Worm (Caenorhabditis elegans) whole organism, young adult: ENCODE data around the gene K02D10.3.

Source experiments
- B0035.1 ChIP-seq: sonication (generic microtip); optimal IDR thresholded peaks from 2 replicates; lab custom pipeline; 2016; ENCODE audit warnings: missing genetic modification characterization, mild to moderate bottlenecking, missing compliant biosample characterization, missing genotype, missing genetic modification reagents
- F49E8.2 ChIP-seq: sonication (generic microtip); optimal IDR thresholded peaks from 3 replicates; lab custom pipeline; 2017; ENCODE audit warnings: missing genetic modification characterization, mild to moderate bottlenecking, missing compliant biosample characterization, antibody characterized with exemption, moderate library complexity; ENCODE audit not compliant: insufficient read depth
- F57C9.4 ChIP-seq: sonication (generic microtip); optimal IDR thresholded peaks from 2 replicates; lab custom pipeline; 2017; ENCODE audit warnings: mild to moderate bottlenecking, missing genetic modification characterization, missing compliant biosample characterization
- ama-1 ChIP-seq, 3 experiments: fragments of 150-350 bp in 1 of 3; sonication (generic microtip) in 2 of 3; optimal IDR thresholded peaks; 2 replicates each; lab custom pipeline; 2014 to 2018; ENCODE audit warnings: missing biosample characterization in 2 of 3, missing genetic modification characterization in 2 of 3, missing genetic modification reagents in 2 of 3
- atf-7 ChIP-seq: sonication (generic microtip); optimal IDR thresholded peaks from 2 replicates; lab custom pipeline; 2017; ENCODE audit warnings: mild to moderate bottlenecking, missing genetic modification characterization, missing compliant biosample characterization
- attf-5 ChIP-seq: fragments of 200-800 bp; sonication (Bioruptor generic); optimal IDR thresholded peaks from 2 replicates; lab custom pipeline; 2018; ENCODE audit warnings: mild to moderate bottlenecking, missing genetic modification characterization, missing compliant biosample characterization
- bed-1 ChIP-seq: fragments of 200-800 bp; sonication (Bioruptor generic); IDR thresholded peaks from 2 replicates; pipeline ENCODE4 v1.3.6; 2022; ENCODE audit warnings: missing genetic modification reagents, missing genetic modification characterization, missing compliant biosample characterization
- cebp-1 ChIP-seq, 2 experiments: fragments of 200-800 bp in 1 of 2; sonication (Bioruptor generic) in 1 of 2; sonication (generic microtip) in 1 of 2; IDR thresholded peaks in 1 of 2; optimal IDR thresholded peaks in 1 of 2; 2 replicates each; pipeline versions ENCODE4 v1.3.6 to Lab custom; 2017 to 2022; ENCODE audit warnings: missing compliant biosample characterization in 2 of 2, missing genetic modification characterization in 2 of 2, mild to moderate bottlenecking in 1 of 2, missing genetic modification reagents in 1 of 2, moderate library complexity in 1 of 2
- cebp-2 ChIP-seq: fragments of 200-800 bp; sonication (Bioruptor generic); IDR thresholded peaks from 2 replicates; pipeline ENCODE4 v1.3.6; 2022; ENCODE audit warnings: missing genetic modification characterization, missing compliant biosample characterization
- chd-7 ChIP-seq: sonication (generic microtip); optimal IDR thresholded peaks from 2 replicates; lab custom pipeline; 2016; ENCODE audit warnings: mild to moderate bottlenecking, missing genetic modification characterization, moderate library complexity, missing compliant biosample characterization
- dox-1 ChIP-seq: fragments of 200-800 bp; sonication (Bioruptor generic); IDR thresholded peaks from 2 replicates; pipeline ENCODE4 v1.3.6; 2022; ENCODE audit warnings: missing genetic modification reagents, missing genetic modification characterization, missing compliant biosample characterization
- fkh-3 ChIP-seq: sonication (generic microtip); optimal IDR thresholded peaks from 2 replicates; lab custom pipeline; 2016; ENCODE audit warnings: mild to moderate bottlenecking, missing genetic modification characterization, missing compliant biosample characterization
- hlh-26 ChIP-seq: fragments of 200-800 bp; sonication (Bioruptor generic); conservative IDR thresholded peaks from 2 replicates; pipeline ENCODE4 v1.3.6; 2022; ENCODE audit warnings: missing genetic modification reagents, missing genetic modification characterization, missing compliant biosample characterization
- hmg-1.2 ChIP-seq: fragments of 200-800 bp; sonication (Bioruptor generic); IDR thresholded peaks from 2 replicates; pipeline ENCODE4 v1.3.6; 2022; ENCODE audit warnings: missing genetic modification reagents, missing genetic modification characterization, missing compliant biosample characterization
- hrde-1 ChIP-seq: sonication (generic microtip); optimal IDR thresholded peaks from 2 replicates; lab custom pipeline; 2016; ENCODE audit warnings: missing genetic modification characterization, mild to moderate bottlenecking, missing compliant biosample characterization, moderate library complexity, missing genotype, missing genetic modification reagents, borderline replicate concordance
- hsf-1 ChIP-seq: fragments of 200-800 bp; sonication (Bioruptor generic); IDR thresholded peaks from 2 replicates; pipeline ENCODE4 v1.3.6; 2022; ENCODE audit warnings: missing genetic modification reagents, missing genetic modification characterization, missing compliant biosample characterization
- let-607 ChIP-seq, 2 experiments: fragments of 200-800 bp in 1 of 2; sonication (Bioruptor generic) in 1 of 2; sonication (generic microtip) in 1 of 2; optimal IDR thresholded peaks; 2 replicates each; lab custom pipeline; 2016 to 2018; ENCODE audit warnings: mild to moderate bottlenecking in 2 of 2, missing compliant biosample characterization in 2 of 2, missing genetic modification characterization in 2 of 2, moderate library complexity in 2 of 2, missing genotype in 1 of 2
- lin-26 ChIP-seq: fragments of 200-800 bp; sonication (Bioruptor generic); IDR thresholded peaks from 2 replicates; pipeline ENCODE4 v1.3.6; 2022; ENCODE audit warnings: missing genetic modification reagents, missing genetic modification characterization, missing compliant biosample characterization
- lin-40 ChIP-seq: sonication (generic microtip); optimal IDR thresholded peaks from 2 replicates; lab custom pipeline; 2016; ENCODE audit warnings: missing genetic modification characterization, mild to moderate bottlenecking, missing compliant biosample characterization, missing genotype, missing genetic modification reagents
- madf-8 ChIP-seq: fragments of 200-800 bp; sonication (Bioruptor generic); conservative IDR thresholded peaks from 2 replicates; pipeline ENCODE4 v1.3.6; 2022; ENCODE audit warnings: missing genetic modification reagents, missing genetic modification characterization, missing compliant biosample characterization
- nfya-2 ChIP-seq: fragments of 200-800 bp; sonication (Bioruptor generic); IDR thresholded peaks from 2 replicates; pipeline ENCODE4 v1.3.6; 2022; ENCODE audit warnings: missing genetic modification reagents, missing genetic modification characterization, missing compliant biosample characterization
- nfyb-1 ChIP-seq: fragments of 200-800 bp; sonication (Bioruptor generic); IDR thresholded peaks from 2 replicates; pipeline ENCODE4 v1.3.6; 2022; ENCODE audit warnings: missing genetic modification reagents, missing genetic modification characterization, missing compliant biosample characterization
- nhr-27 ChIP-seq: fragments of 200-800 bp; sonication (Bioruptor generic); optimal IDR thresholded peaks from 2 replicates; lab custom pipeline; 2018; ENCODE audit warnings: mild to moderate bottlenecking, missing genetic modification characterization, moderate library complexity, missing compliant biosample characterization
- nhr-80 ChIP-seq: sonication (generic microtip); optimal IDR thresholded peaks from 2 replicates; lab custom pipeline; 2016; ENCODE audit warnings: missing genetic modification characterization, missing compliant biosample characterization
- nhr-90 ChIP-seq: sonication (generic microtip); optimal IDR thresholded peaks from 2 replicates; lab custom pipeline; 2016; ENCODE audit warnings: missing genotype, mild to moderate bottlenecking, missing genetic modification characterization, missing compliant biosample characterization
- rec-8 ChIP-seq, 2 experiments: sonication (generic microtip); optimal IDR thresholded peaks; 2 replicates each; lab custom pipeline; 2016; ENCODE audit warnings: mild to moderate bottlenecking in 2 of 2, missing genetic modification characterization in 2 of 2, missing genetic modification reagents in 2 of 2, missing genotype in 2 of 2, missing biosample characterization in 1 of 2, missing compliant biosample characterization in 1 of 2, moderate library complexity in 1 of 2
- snpc-1.3 ChIP-seq: sonication (generic microtip); optimal IDR thresholded peaks from 2 replicates; lab custom pipeline; 2017; ENCODE audit warnings: missing genetic modification characterization, mild to moderate bottlenecking, missing compliant biosample characterization, antibody characterized with exemption, moderate library complexity, missing genotype, missing genetic modification reagents; ENCODE audit not compliant: insufficient read depth
- somi-1 ChIP-seq: fragments of 200-800 bp; sonication (Bioruptor generic); optimal IDR thresholded peaks from 2 replicates; lab custom pipeline; 2018; ENCODE audit warnings: mild to moderate bottlenecking, missing genetic modification characterization, missing compliant biosample characterization
- sptf-2 ChIP-seq: fragments of 200-800 bp; sonication (Bioruptor generic); optimal IDR thresholded peaks from 2 replicates; lab custom pipeline; 2018; ENCODE audit warnings: mild to moderate bottlenecking, missing genetic modification characterization, missing compliant biosample characterization
- tbp1 ChIP-seq: fragments of 200-800 bp; sonication (Bioruptor generic); optimal IDR thresholded peaks from 2 replicates; lab custom pipeline; 2018; ENCODE audit warnings: mild to moderate bottlenecking, missing genetic modification characterization, missing compliant biosample characterization
- unc-130 ChIP-seq: sonication (generic microtip); optimal IDR thresholded peaks from 2 replicates; lab custom pipeline; 2016; ENCODE audit warnings: missing genetic modification reagents, missing genetic modification characterization, missing compliant biosample characterization
- unc-62 ChIP-seq: fragments of 150-350 bp; optimal IDR thresholded peaks from 2 replicates; lab custom pipeline; 2014; ENCODE audit warnings: missing biosample characterization, missing genetic modification reagents, missing genetic modification characterization
- xnd-1 ChIP-seq: sonication (generic microtip); optimal IDR thresholded peaks from 2 replicates; lab custom pipeline; 2016; ENCODE audit warnings: missing genotype, missing genetic modification reagents, missing genetic modification characterization, missing compliant biosample characterization

K02D10.3 gene

ce11 chrIII:8775953-8776352 is 4.2 kb upstream of the K02D10.3 start, which contains the start of gene snap-29:
Gene snap-29, plus strand, starts transcription at chrIII:8776253.
- 0 out of 2 replicates have a peak, but pooled peaks have one; percentile 9 for TF ChIP-seq nfyb-1 (GFP tag; lab: Robert Waterston, UW)
- TF ChIP-seq cebp-2 (GFP tag; lab: Robert Waterston, UW) = no peak

- TF ChIP-seq rec-8 (tag; optimal IDR thresholded peaks at IDR 0.05; lab: Kevin White, UChicago) (no peak), nhr-90 (no peak), hsf-1 (GFP tag; lab: Robert Waterston, UW) (0 out of 2 replicates have a peak, but pooled peaks have one; percentile 22)
- TF ChIP-seq, all 124 proteins: peak for 1
Observed at ce11 chrIII:8773375-8773774, 1.6 kb upstream of the K02D10.3 start.

DNA sequence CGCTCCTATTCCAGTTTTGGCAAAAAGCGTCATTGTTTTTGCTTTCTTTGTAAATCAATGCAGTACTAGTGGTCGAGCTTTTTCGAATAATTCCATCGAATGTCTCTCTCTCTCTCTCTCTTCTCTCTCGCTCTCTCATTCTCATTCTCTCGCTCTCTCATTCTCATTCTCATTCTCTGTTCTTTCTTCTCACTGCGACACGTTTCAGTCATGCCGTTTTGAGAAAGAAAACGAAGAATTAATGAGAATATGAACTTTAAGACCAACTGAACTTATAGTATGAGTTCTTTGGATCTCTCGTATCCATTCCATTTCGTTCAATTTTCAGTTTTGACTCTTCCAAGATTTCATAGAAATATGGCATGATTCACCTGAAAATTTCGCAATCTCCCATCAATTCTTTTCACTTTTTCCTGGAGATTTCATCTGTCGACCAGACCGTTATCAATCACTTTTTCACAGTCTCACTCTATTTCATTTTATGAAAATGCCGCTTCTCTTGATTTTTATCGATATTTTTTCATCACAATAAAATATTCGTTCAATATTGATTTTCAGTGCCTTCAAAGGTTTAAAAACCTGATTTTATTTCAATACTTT is 777 bp upstream of the K02D10.3 start:
- peak; percentile 89 for TF ChIP-seq cebp-1 (GFP tag; IDR thresholded peaks at IDR 0.05; lab: Robert Waterston, UW)
- TF ChIP-seq cebp-1 (tag; optimal IDR thresholded peaks at IDR 0.05; lab: Kevin White, UChicago) = peak; percentile 97
- TF ChIP-seq madf-8 (GFP tag; lab: Robert Waterston, UW) = no peak
- peak; percentile 36; the same call in 1 of the 2 replicates for TF ChIP-seq hmg-1.2 (GFP tag; lab: Robert Waterston, UW)
- peak; percentile 57 for TF ChIP-seq nhr-80 (tag; lab: Kevin White, UChicago)
- peak; percentile 2 for TF ChIP-seq attf-5 (GFP tag; lab: Kevin White, UChicago)
- no peak for TF ChIP-seq atf-7 (tag; lab: Kevin White, UChicago)
- no peak for TF ChIP-seq nhr-27
- TF ChIP-seq, all 124 proteins: peak for 4

DNA sequence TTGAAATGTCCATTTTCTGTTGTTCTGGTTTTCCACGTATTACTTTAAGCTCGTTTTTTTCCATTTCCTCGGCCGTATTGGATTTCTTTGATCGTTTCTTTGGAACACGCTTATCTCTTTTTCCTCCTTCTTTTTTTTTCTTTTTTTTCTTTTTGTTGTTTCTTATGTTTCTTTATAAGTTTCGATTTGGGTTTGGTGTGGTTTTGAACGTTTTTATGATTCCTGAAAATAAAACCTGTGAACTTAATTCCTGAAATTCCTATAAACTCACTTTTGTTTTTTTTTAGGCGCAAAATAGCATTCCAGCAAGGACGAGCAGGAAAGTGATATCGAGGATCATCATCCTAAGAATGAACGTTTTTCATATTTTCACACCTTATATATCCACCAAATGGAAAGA is 589 bp downstream of the K02D10.3 start, which contains the start of gene K02D10.2:
Gene K02D10.2, minus strand, starts transcription at position 101 of the 400 bp plus-strand sequence.
- TF ChIP-seq hlh-26 (GFP tag; lab: Robert Waterston, UW) (no peak), hrde-1 (no peak), cebp-2 (GFP tag; lab: Robert Waterston, UW) (no peak)

ce11 chrIII:8770243-8770642 is 1.5 kb downstream of the K02D10.3 start:
- TF ChIP-seq snpc-1.3 = no peak
- TF ChIP-seq lin-26 (GFP tag; lab: Robert Waterston, UW) = peak; percentile 59; the same call in 1 of the 2 replicates

ce11 chrIII:8769253-8769652 is 2.5 kb downstream of the K02D10.3 start, which contains the start of gene K02D10.1:
Gene K02D10.1, plus strand, starts transcription at chrIII:8769536.
- TF ChIP-seq sptf-2 (GFP tag; lab: Kevin White, UChicago) (no peak), nfya-2 (GFP tag; lab: Robert Waterston, UW) (no peak), ama-1 (optimal IDR thresholded peaks at IDR 0.05; lab: Kevin White, UChicago) (peak; percentile 56), ama-1 (GFP tag; optimal IDR thresholded peaks at IDR 0.05; lab: Kevin White, UChicago) (no peak), hmg-1.2 (GFP tag; lab: Robert Waterston, UW) (no peak)
- TF ChIP-seq, all 124 proteins: peak for 1

- TF ChIP-seq let-607 (tag; optimal IDR thresholded peaks at IDR 0.05; lab: Kevin White, UChicago) (peak in 1 of 2 experiments; percentile 13), bed-1 (GFP tag; lab: Robert Waterston, UW) (no peak), unc-130 (GFP tag; lab: Kevin White, UChicago) (peak; percentile 8), nhr-27 (no peak), B0035.1 (tag; lab: Kevin White, UChicago) (no peak), xnd-1 (peak; percentile 31), tbp1 (GFP tag; lab: Kevin White, UChicago) (peak; percentile 30), hlh-26 (GFP tag; lab: Robert Waterston, UW) (no peak), lin-40 (peak; percentile 29), chd-7 (tag; lab: Kevin White, UChicago) (no peak), somi-1 (GFP tag; lab: Kevin White, UChicago) (no peak), nhr-80 (tag; lab: Kevin White, UChicago) (peak; percentile 27), unc-62 (no peak), dox-1 (peak; percentile 61), F49E8.2 (tag; lab: Kevin White, UChicago) (peak; percentile 9), nfyb-1 (GFP tag; lab: Robert Waterston, UW) (peak; percentile 51; the same call in 1 of the 2 replicates), fkh-3 (tag; lab: Kevin White, UChicago) (no peak), F57C9.4 (tag; lab: Kevin White, UChicago) (no peak)
Observed at ce11 chrIII:8767889-8768361, 3.8 kb downstream of the K02D10.3 start, which contains the start of gene mtss-1. Gene mtss-1, plus strand, starts transcription at chrIII:8768311.
